Worm (Caenorhabditis elegans) whole organism, midembryonic: ENCODE measurements around the gene T01C8.3.

ENCODE experiments used
- T22C8.4 ChIP-seq: fragments of 200-800 bp; sonication (Bioruptor generic); IDR thresholded peaks from 2 replicates; pipeline ENCODE4 v1.3.6; 2022; ENCODE audit warnings: missing genetic modification characterization, missing compliant biosample characterization
- cog-1 ChIP-seq: sonication (generic microtip); optimal IDR thresholded peaks from 2 replicates; lab custom pipeline; 2016; ENCODE audit warnings: missing genetic modification characterization, missing compliant biosample characterization
- flt-1 ChIP-seq: fragments of 200-800 bp; sonication (Bioruptor generic); IDR thresholded peaks from 2 replicates; pipeline ENCODE4 v1.3.6; 2022; ENCODE audit warnings: missing genetic modification characterization, missing compliant biosample characterization
- klf-2 ChIP-seq: fragments of 200-800 bp; sonication (Bioruptor generic); conservative IDR thresholded peaks from 2 replicates; pipeline ENCODE4 v1.3.6; 2022; ENCODE audit warnings: missing genetic modification reagents, missing genetic modification characterization, missing compliant biosample characterization
- med-1 ChIP-seq: sonication (generic microtip); optimal IDR thresholded peaks from 2 replicates; lab custom pipeline; 2017; ENCODE audit warnings: missing genetic modification characterization, mild to moderate bottlenecking, missing compliant biosample characterization, antibody characterized with exemption, missing genetic modification reagents; ENCODE audit not compliant: insufficient read depth
- ref-1 ChIP-seq: fragments of 200-800 bp; sonication (Bioruptor generic); conservative IDR thresholded peaks from 2 replicates; pipeline ENCODE4 v1.3.6; 2022; ENCODE audit warnings: missing genetic modification reagents, missing genetic modification characterization, missing compliant biosample characterization
- tab-1 ChIP-seq: fragments of 200-800 bp; sonication (Bioruptor generic); IDR thresholded peaks from 2 replicates; pipeline ENCODE4 v1.3.6; 2022; ENCODE audit warnings: missing genetic modification characterization, missing compliant biosample characterization
- ztf-23 ChIP-seq: fragments of 200-800 bp; sonication (Bioruptor generic); IDR thresholded peaks from 2 replicates; pipeline ENCODE4 v1.3.6; 2022; ENCODE audit warnings: missing genetic modification reagents, missing genetic modification characterization, missing compliant biosample characterization
- ztf-29 ChIP-seq: fragments of 200-800 bp; sonication (Bioruptor generic); IDR thresholded peaks from 2 replicates; pipeline ENCODE4 v1.3.6; 2022; ENCODE audit warnings: missing genetic modification reagents, missing genetic modification characterization, missing compliant biosample characterization

The T01C8.3 gene

ce11 chrX:16782797-16783259 is at the start of gene T01C8.3:
Gene T01C8.3, minus strand, starts transcription at chrX:16783209.
- TF ChIP-seq klf-2 (GFP tag; lab: Robert Waterston, UW) = no peak
- TF ChIP-seq flt-1 = no peak
- no peak for TF ChIP-seq med-1 (GFP tag; lab: Kevin White, UChicago)
- no peak for TF ChIP-seq ztf-23
- TF ChIP-seq ztf-29 = no peak
- TF ChIP-seq T22C8.4 (GFP tag; lab: Robert Waterston, UW) = no peak
- no peak for TF ChIP-seq ref-1
- no peak for TF ChIP-seq cog-1 (tag; lab: Kevin White, UChicago)
- no peak for TF ChIP-seq tab-1 (GFP tag; lab: Robert Waterston, UW)

- TF ChIP-seq ztf-29 (no peak), ref-1 (no peak), med-1 (GFP tag; lab: Kevin White, UChicago) (no peak), klf-2 (GFP tag; lab: Robert Waterston, UW) (no peak), ztf-23 (no peak), flt-1 (no peak), T22C8.4 (GFP tag; lab: Robert Waterston, UW) (no peak), tab-1 (GFP tag; lab: Robert Waterston, UW) (no peak), cog-1 (tag; lab: Kevin White, UChicago) (no peak)
Measured at ce11 chrX:16826500-16826899, 43.5 kb upstream of the T01C8.3 start.

ce11 chrX:16825358-16825757 is 42.3 kb upstream of the T01C8.3 start, which contains the start of gene sto-5:
Gene sto-5, minus strand, starts transcription at chrX:16825458.
- TF ChIP-seq tab-1 (GFP tag; lab: Robert Waterston, UW) = no peak
- TF ChIP-seq klf-2 (GFP tag; lab: Robert Waterston, UW) = no peak
- TF ChIP-seq ref-1 = no peak
- TF ChIP-seq cog-1 (tag; lab: Kevin White, UChicago) = no peak
- no peak for TF ChIP-seq T22C8.4 (GFP tag; lab: Robert Waterston, UW)
- TF ChIP-seq ztf-23 = no peak
- no peak for TF ChIP-seq ztf-29

ce11 chrX:16821533-16821932 is 38.5 kb upstream of the T01C8.3 start:
- no peak for TF ChIP-seq ztf-23
- TF ChIP-seq cog-1 (tag; lab: Kevin White, UChicago) = no peak
- no peak for TF ChIP-seq ref-1
- no peak for TF ChIP-seq flt-1
- TF ChIP-seq tab-1 (GFP tag; lab: Robert Waterston, UW) = no peak
- no peak for TF ChIP-seq ztf-29
- no peak for TF ChIP-seq klf-2 (GFP tag; lab: Robert Waterston, UW)
- TF ChIP-seq T22C8.4 (GFP tag; lab: Robert Waterston, UW) = no peak
- TF ChIP-seq med-1 (GFP tag; lab: Kevin White, UChicago) = no peak

- no peak for TF ChIP-seq flt-1
- no peak for TF ChIP-seq klf-2 (GFP tag; lab: Robert Waterston, UW)
- TF ChIP-seq med-1 (GFP tag; lab: Kevin White, UChicago) = no peak
- no peak for TF ChIP-seq ztf-23
Measured at ce11 chrX:16818271-16818670, 35.3 kb upstream of the T01C8.3 start.

- TF ChIP-seq ztf-29 (no peak), tab-1 (GFP tag; lab: Robert Waterston, UW) (no peak), flt-1 (no peak), med-1 (GFP tag; lab: Kevin White, UChicago) (no peak), T22C8.4 (GFP tag; lab: Robert Waterston, UW) (no peak), cog-1 (tag; lab: Kevin White, UChicago) (no peak), klf-2 (GFP tag; lab: Robert Waterston, UW) (no peak), ref-1 (no peak), ztf-23 (no peak)
Measured at ce11 chrX:16816854-16817253, 33.8 kb upstream of the T01C8.3 start.

- 0 out of 2 replicates have a peak, but pooled peaks have one; percentile 36 for TF ChIP-seq flt-1
- no peak for TF ChIP-seq ref-1
- no peak for TF ChIP-seq ztf-23
- TF ChIP-seq cog-1 (tag; lab: Kevin White, UChicago) = no peak
- TF ChIP-seq klf-2 (GFP tag; lab: Robert Waterston, UW) = no peak
Measured at ce11 chrX:16815508-16815907, 32.5 kb upstream of the T01C8.3 start.

- TF ChIP-seq ref-1 (no peak), ztf-29 (no peak), klf-2 (GFP tag; lab: Robert Waterston, UW) (no peak), tab-1 (GFP tag; lab: Robert Waterston, UW) (no peak), flt-1 (no peak), med-1 (GFP tag; lab: Kevin White, UChicago) (no peak), ztf-23 (no peak), cog-1 (tag; lab: Kevin White, UChicago) (no peak)
Measured at ce11 chrX:16814913-16815312, 31.9 kb upstream of the T01C8.3 start.

- TF ChIP-seq tab-1 (GFP tag; lab: Robert Waterston, UW) (no peak), med-1 (GFP tag; lab: Kevin White, UChicago) (no peak), klf-2 (GFP tag; lab: Robert Waterston, UW) (no peak), T22C8.4 (GFP tag; lab: Robert Waterston, UW) (no peak), ztf-23 (no peak), ref-1 (no peak), cog-1 (tag; lab: Kevin White, UChicago) (no peak), flt-1 (peak; percentile 32; the same call in 1 of the 2 replicates)
Measured at ce11 chrX:16813606-16814330, 30.8 kb upstream of the T01C8.3 start, which contains the start of gene cas-1. Gene cas-1, minus strand, starts transcription at chrX:16813656.

- TF ChIP-seq med-1 (GFP tag; lab: Kevin White, UChicago) = no peak
- no peak for TF ChIP-seq ref-1
- TF ChIP-seq cog-1 (tag; lab: Kevin White, UChicago) = no peak
- no peak for TF ChIP-seq ztf-23
- TF ChIP-seq ztf-29 = no peak
- TF ChIP-seq T22C8.4 (GFP tag; lab: Robert Waterston, UW) = no peak
- TF ChIP-seq klf-2 (GFP tag; lab: Robert Waterston, UW) = no peak
- no peak for TF ChIP-seq tab-1 (GFP tag; lab: Robert Waterston, UW)
Measured at ce11 chrX:16813148-16813547, 30.1 kb upstream of the T01C8.3 start.
